Worm (Caenorhabditis elegans) whole organism, mixed stage, embryonic: ENCODE measurements around the gene ugt-36.

Experiments used
- M03D4.4 ChIP-seq: sonication (generic microtip); optimal IDR thresholded peaks from 2 replicates; lab custom pipeline; 2017; ENCODE audit warnings: mild to moderate bottlenecking, missing genetic modification characterization, missing compliant biosample characterization
- bed-3 ChIP-seq: fragments of 200-800 bp; sonication (Bioruptor generic); optimal IDR thresholded peaks from 3 replicates; lab custom pipeline; 2018; ENCODE audit warnings: mild to moderate bottlenecking, missing genetic modification characterization, moderate library complexity, missing compliant biosample characterization
- blmp-1 ChIP-seq: fragments of 150-350 bp; optimal IDR thresholded peaks from 2 replicates; lab custom pipeline; 2014; ENCODE audit warnings: missing biosample characterization, missing genetic modification characterization
- ceh-39 ChIP-seq: fragments of 150-350 bp; optimal IDR thresholded peaks from 2 replicates; lab custom pipeline; 2014; ENCODE audit warnings: missing biosample characterization, missing genetic modification characterization
- ceh-43 ChIP-seq: fragments of 200-800 bp; sonication (Bioruptor generic); optimal IDR thresholded peaks from 2 replicates; lab custom pipeline; 2018; ENCODE audit warnings: mild to moderate bottlenecking, missing genetic modification characterization, moderate library complexity, missing compliant biosample characterization
- ceh-83 ChIP-seq: fragments of 200-800 bp; sonication (Bioruptor generic); optimal IDR thresholded peaks from 2 replicates; lab custom pipeline; 2018; ENCODE audit warnings: mild to moderate bottlenecking, missing genetic modification characterization, missing compliant biosample characterization
- ces-1 ChIP-seq: fragments of 150-350 bp; optimal IDR thresholded peaks from 2 replicates; lab custom pipeline; 2014; ENCODE audit warnings: missing biosample characterization, missing genetic modification reagents, missing genetic modification characterization
- cnd-1 ChIP-seq: fragments of 200-800 bp; sonication (Bioruptor generic); optimal IDR thresholded peaks from 2 replicates; lab custom pipeline; 2018; ENCODE audit warnings: mild to moderate bottlenecking, missing genetic modification characterization, missing compliant biosample characterization
- drap-1 ChIP-seq: fragments of 200-800 bp; sonication (Bioruptor generic); optimal IDR thresholded peaks from 3 replicates; lab custom pipeline; 2018; ENCODE audit warnings: mild to moderate bottlenecking, missing genetic modification characterization, missing compliant biosample characterization
- elt-1 ChIP-seq: sonication (generic microtip); optimal IDR thresholded peaks from 2 replicates; lab custom pipeline; 2017; ENCODE audit warnings: missing genetic modification characterization, mild to moderate bottlenecking, missing compliant biosample characterization, antibody characterized with exemption, moderate library complexity, borderline replicate concordance; ENCODE audit not compliant: insufficient read depth
- elt-3 ChIP-seq: fragments of 150-350 bp; optimal IDR thresholded peaks from 2 replicates; lab custom pipeline; 2014; ENCODE audit warnings: missing biosample characterization, missing genetic modification characterization
- flh-1 ChIP-seq: fragments of 200-800 bp; sonication (Bioruptor generic); optimal IDR thresholded peaks from 2 replicates; lab custom pipeline; 2018; ENCODE audit warnings: mild to moderate bottlenecking, missing genetic modification characterization, moderate library complexity, missing compliant biosample characterization
- ham-2 ChIP-seq: fragments of 200-800 bp; sonication (Bioruptor generic); optimal IDR thresholded peaks from 2 replicates; lab custom pipeline; 2018; ENCODE audit warnings: mild to moderate bottlenecking, missing genetic modification characterization, missing compliant biosample characterization
- hlh-1 ChIP-seq: fragments of 150-350 bp; optimal IDR thresholded peaks from 2 replicates; lab custom pipeline; 2014; ENCODE audit warnings: missing biosample characterization, missing genetic modification reagents, missing genetic modification characterization
- lin-13 ChIP-seq: fragments of 150-350 bp; optimal IDR thresholded peaks from 2 replicates; lab custom pipeline; 2014; ENCODE audit warnings: missing biosample characterization, missing genetic modification characterization
- lin-32 ChIP-seq: fragments of 200-800 bp; sonication (Bioruptor generic); optimal IDR thresholded peaks from 2 replicates; lab custom pipeline; 2018; ENCODE audit warnings: mild to moderate bottlenecking, missing genetic modification characterization, missing compliant biosample characterization
- lsy-2 ChIP-seq: fragments of 150-350 bp; optimal IDR thresholded peaks from 2 replicates; lab custom pipeline; 2014; ENCODE audit warnings: missing biosample characterization, missing genetic modification characterization
- mab-5 ChIP-seq: fragments of 150-350 bp; optimal IDR thresholded peaks from 2 replicates; lab custom pipeline; 2014; ENCODE audit warnings: missing biosample characterization, missing genetic modification characterization
- mep-1 ChIP-seq: fragments of 150-350 bp; optimal IDR thresholded peaks from 2 replicates; lab custom pipeline; 2017; ENCODE audit warnings: missing biosample characterization, missing genetic modification reagents, missing genetic modification characterization, inconsistent platforms
- mls-2 ChIP-seq: sonication (generic microtip); optimal IDR thresholded peaks from 2 replicates; lab custom pipeline; 2016; ENCODE audit warnings: mild to moderate bottlenecking, missing genetic modification characterization, moderate library complexity, missing compliant biosample characterization
- nhr-12 ChIP-seq: fragments of 150-350 bp; optimal IDR thresholded peaks from 2 replicates; lab custom pipeline; 2014; ENCODE audit warnings: missing biosample characterization, missing genetic modification characterization
- nhr-2 ChIP-seq: fragments of 150-350 bp; optimal IDR thresholded peaks from 2 replicates; lab custom pipeline; 2014; ENCODE audit warnings: missing biosample characterization, missing genetic modification characterization
- nhr-237 ChIP-seq: fragments of 150-350 bp; optimal IDR thresholded peaks from 2 replicates; lab custom pipeline; 2014; ENCODE audit warnings: missing biosample characterization, missing genetic modification characterization
- nhr-28 ChIP-seq: fragments of 150-350 bp; optimal IDR thresholded peaks from 2 replicates; lab custom pipeline; 2014; ENCODE audit warnings: missing biosample characterization, missing genetic modification characterization
- nhr-76 ChIP-seq: sonication (generic microtip); optimal IDR thresholded peaks from 2 replicates; lab custom pipeline; 2017; ENCODE audit warnings: missing biosample characterization, missing genetic modification characterization
- pha-4 ChIP-seq: fragments of 150-350 bp; optimal IDR thresholded peaks from 2 replicates; lab custom pipeline; 2018; ENCODE audit warnings: missing biosample characterization, missing genetic modification reagents, missing genetic modification characterization
- sem-2 ChIP-seq: fragments of 200-800 bp; sonication (Bioruptor generic); optimal IDR thresholded peaks from 2 replicates; lab custom pipeline; 2018; ENCODE audit warnings: mild to moderate bottlenecking, missing genetic modification characterization, missing compliant biosample characterization
- snpc-4 ChIP-seq: fragments of 150-350 bp; optimal IDR thresholded peaks from 2 replicates; lab custom pipeline; 2014; ENCODE audit warnings: missing biosample characterization, missing genetic modification characterization
- sptf-1 ChIP-seq: sonication (generic microtip); optimal IDR thresholded peaks from 2 replicates; lab custom pipeline; 2017; ENCODE audit warnings: mild to moderate bottlenecking, missing genetic modification characterization, moderate library complexity, missing compliant biosample characterization
- tbx-8 ChIP-seq: fragments of 200-800 bp; sonication (Bioruptor generic); optimal IDR thresholded peaks from 2 replicates; lab custom pipeline; 2018; ENCODE audit warnings: mild to moderate bottlenecking, missing genetic modification characterization, moderate library complexity, missing compliant biosample characterization
- unc-120 ChIP-seq: sonication (generic microtip); optimal IDR thresholded peaks from 2 replicates; lab custom pipeline; 2017; ENCODE audit warnings: missing genetic modification characterization, missing compliant biosample characterization; ENCODE audit not compliant: poor library complexity, severe bottlenecking
- unc-39 ChIP-seq: fragments of 150-350 bp; optimal IDR thresholded peaks from 2 replicates; lab custom pipeline; 2014; ENCODE audit warnings: missing biosample characterization, missing genetic modification characterization
- unc-62 ChIP-seq: fragments of 150-350 bp; optimal IDR thresholded peaks from 2 replicates; lab custom pipeline; 2014; ENCODE audit warnings: missing biosample characterization, missing genetic modification reagents, missing genetic modification characterization
- zip-8 ChIP-seq: fragments of 150-350 bp; optimal IDR thresholded peaks from 2 replicates; lab custom pipeline; 2014; ENCODE audit warnings: missing biosample characterization, missing genetic modification characterization
- ztf-11 ChIP-seq: fragments of 150-350 bp; optimal IDR thresholded peaks from 2 replicates; lab custom pipeline; 2014; ENCODE audit warnings: missing biosample characterization, missing genetic modification characterization

The ugt-36 gene

ce11 chrV:7193562-7193961 lies 26.8 kb downstream of the ugt-36 start, which contains the start of gene F09G2.8:
Gene F09G2.8 (minus strand): TSS chrV:7193662.
- TF ChIP-seq flh-1 (no peak), ceh-83 (no peak), lin-13 (tag; lab: Kevin White, UChicago) (no peak), cnd-1 (tag; lab: Kevin White, UChicago) (no peak), unc-62 (GFP tag; lab: Kevin White, UChicago) (no peak), unc-120 (no peak), nhr-28 (no peak), nhr-12 (tag; lab: Kevin White, UChicago) (no peak), lsy-2 (tag; lab: Kevin White, UChicago) (no peak), drap-1 (GFP tag; lab: Kevin White, UChicago) (no peak), blmp-1 (no peak), tbx-8 (GFP tag; lab: Kevin White, UChicago) (no peak), mls-2 (no peak), nhr-76 (tag; lab: Kevin White, UChicago) (no peak), pha-4 (tag; lab: Kevin White, UChicago) (no peak), mep-1 (no peak), bed-3 (GFP tag; lab: Kevin White, UChicago) (no peak)

- no peak for TF ChIP-seq flh-1
- no peak for TF ChIP-seq ham-2
- TF ChIP-seq nhr-237 (tag; lab: Kevin White, UChicago), result no peak
- no peak for TF ChIP-seq drap-1 (GFP tag; lab: Kevin White, UChicago)
- TF ChIP-seq nhr-12 (tag; lab: Kevin White, UChicago), result no peak
- TF ChIP-seq nhr-76 (tag; lab: Kevin White, UChicago), result no peak
- TF ChIP-seq elt-1 (tag; lab: Kevin White, UChicago), result no peak
- no peak for TF ChIP-seq ces-1
- TF ChIP-seq cnd-1 (tag; lab: Kevin White, UChicago), result no peak
- TF ChIP-seq lsy-2 (tag; lab: Kevin White, UChicago), result no peak
- TF ChIP-seq zip-8, result no peak
- no peak for TF ChIP-seq nhr-28
- no peak for TF ChIP-seq blmp-1
- no peak for TF ChIP-seq elt-3 (tag; lab: Kevin White, UChicago)
Measured at ce11 chrV:7194818-7195217, 28.0 kb downstream of the ugt-36 start.

DNA sequence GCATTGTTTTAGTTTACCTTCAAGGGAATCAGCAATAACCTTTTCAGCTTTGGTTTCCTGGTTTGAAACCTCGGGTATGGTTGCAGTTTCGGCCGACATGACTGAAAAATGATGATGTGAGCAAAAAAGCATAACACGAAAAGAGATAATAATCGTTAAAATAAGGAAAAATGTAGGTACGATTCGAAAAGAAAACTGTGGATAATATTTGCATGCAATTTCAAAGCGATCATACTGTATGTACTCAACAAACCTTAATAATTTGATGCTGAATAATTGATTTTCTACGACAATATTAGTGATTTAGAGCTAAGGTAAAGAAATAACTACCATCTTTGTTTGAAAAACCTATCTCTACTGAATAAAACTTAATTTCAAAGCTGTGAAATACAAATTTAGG lies 29.2 kb downstream of the ugt-36 start, which contains the start of gene attf-2:
Gene attf-2 (minus strand): TSS at position 101 of the 400 bp plus-strand sequence.
- TF ChIP-seq mep-1 (no peak), ham-2 (no peak), nhr-12 (tag; lab: Kevin White, UChicago) (no peak), nhr-28 (no peak), lin-32 (GFP tag; lab: Kevin White, UChicago) (no peak), zip-8 (no peak), tbx-8 (GFP tag; lab: Kevin White, UChicago) (no peak), lin-13 (tag; lab: Kevin White, UChicago) (no peak), bed-3 (GFP tag; lab: Kevin White, UChicago) (no peak), ceh-43 (GFP tag; lab: Kevin White, UChicago) (no peak), drap-1 (GFP tag; lab: Kevin White, UChicago) (no peak), lsy-2 (tag; lab: Kevin White, UChicago) (no peak)

- TF ChIP-seq ceh-39 (peak; percentile 93), bed-3 (GFP tag; lab: Kevin White, UChicago) (no peak), elt-3 (tag; lab: Kevin White, UChicago) (no peak), ceh-83 (peak; percentile 46), ham-2 (no peak), lsy-2 (tag; lab: Kevin White, UChicago) (peak; percentile 73), zip-8 (no peak), pha-4 (tag; lab: Kevin White, UChicago) (peak; percentile 96), ceh-43 (GFP tag; lab: Kevin White, UChicago) (no peak), ces-1 (peak; percentile 76), unc-120 (peak; percentile 79), flh-1 (no peak), blmp-1 (no peak), nhr-2 (tag; lab: Kevin White, UChicago) (peak; percentile 30), snpc-4 (no peak), M03D4.4 (tag; lab: Kevin White, UChicago) (peak; percentile 20), lin-32 (GFP tag; lab: Kevin White, UChicago) (no peak), ztf-11 (peak; percentile 63), nhr-76 (tag; lab: Kevin White, UChicago) (no peak), nhr-12 (tag; lab: Kevin White, UChicago) (no peak), mab-5 (tag; lab: Kevin White, UChicago) (no peak), unc-39 (tag; lab: Kevin White, UChicago) (peak; percentile 29), cnd-1 (tag; lab: Kevin White, UChicago) (peak; percentile 28), elt-1 (tag; lab: Kevin White, UChicago) (peak; percentile 38), mls-2 (peak; percentile 21), tbx-8 (GFP tag; lab: Kevin White, UChicago) (no peak), nhr-28 (no peak), drap-1 (GFP tag; lab: Kevin White, UChicago) (peak; percentile 24), hlh-1 (tag; lab: Kevin White, UChicago) (no peak), sptf-1 (tag; lab: Kevin White, UChicago) (no peak), lin-13 (tag; lab: Kevin White, UChicago) (peak; percentile 97), mep-1 (peak; percentile 95), nhr-237 (tag; lab: Kevin White, UChicago) (peak; percentile 87), sem-2 (GFP tag; lab: Kevin White, UChicago) (no peak), unc-62 (GFP tag; lab: Kevin White, UChicago) (no peak)
Measured at ce11 chrV:7196498-7196966, 29.7 kb downstream of the ugt-36 start, which contains the start of gene F09G2.2. Gene F09G2.2 (plus strand): TSS chrV:7196916.
